Fruit fly (Drosophila melanogaster): ENCODE data around the gene barc.

barc gene

DNA sequence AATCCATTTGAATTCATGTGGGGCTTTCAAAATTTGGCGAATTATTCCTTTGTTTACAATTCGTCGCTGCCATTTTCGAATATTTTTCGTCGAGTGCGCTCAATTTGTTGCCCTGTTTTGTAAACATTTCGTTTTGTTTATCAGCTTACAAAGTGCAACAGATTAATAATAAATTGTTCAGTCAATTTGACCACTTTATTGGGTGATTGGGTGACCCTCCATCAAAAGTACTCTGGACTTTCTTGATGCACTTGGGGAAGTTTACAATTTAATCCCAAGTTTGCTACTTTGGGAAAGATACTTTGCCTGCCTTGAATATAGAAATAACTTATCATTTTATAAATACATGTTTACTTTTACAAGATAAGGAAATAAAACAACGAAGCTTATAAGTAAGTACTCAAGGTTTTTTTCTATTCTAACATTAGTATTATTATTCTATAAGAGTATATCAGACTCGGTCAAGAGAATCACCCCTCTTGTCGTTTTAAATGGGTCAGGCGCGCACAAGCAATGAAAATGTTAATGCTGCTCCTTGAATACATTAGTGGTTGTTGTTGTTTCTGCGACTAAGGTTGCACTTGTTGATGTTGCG, 52.3 kb downstream of the barc start:
- TF ChIP-seq gl (tag; optimal IDR thresholded peaks at IDR 0.05) (no peak), D1 (tag; optimal IDR thresholded peaks at IDR 0.05) (no peak), Snoo (tag; optimal IDR thresholded peaks at IDR 0.05) (no peak), CG13204 (GFP tag; optimal IDR thresholded peaks at IDR 0.05) (no peak), EcR (GFP tag; optimal IDR thresholded peaks at IDR 0.05) (no peak), CG34367 (tag; optimal IDR thresholded peaks at IDR 0.05) (no peak), CG8301 (tag; optimal IDR thresholded peaks at IDR 0.05) (no peak), CG12605 (GFP tag; IDR thresholded peaks at IDR 0.05) (no peak), CG4496 (GFP tag; IDR thresholded peaks at IDR 0.05) (no peak), rn (GFP tag; IDR thresholded peaks at IDR 0.05) (no peak), CG9948 (tag; optimal IDR thresholded peaks at IDR 0.05) (no peak), CG8159 (tag; optimal IDR thresholded peaks at IDR 0.05) (no peak), CG32121 (GFP tag; IDR thresholded peaks at IDR 0.05) (no peak), CG10348 (GFP tag; IDR thresholded peaks at IDR 0.05) (no peak)

DNA sequence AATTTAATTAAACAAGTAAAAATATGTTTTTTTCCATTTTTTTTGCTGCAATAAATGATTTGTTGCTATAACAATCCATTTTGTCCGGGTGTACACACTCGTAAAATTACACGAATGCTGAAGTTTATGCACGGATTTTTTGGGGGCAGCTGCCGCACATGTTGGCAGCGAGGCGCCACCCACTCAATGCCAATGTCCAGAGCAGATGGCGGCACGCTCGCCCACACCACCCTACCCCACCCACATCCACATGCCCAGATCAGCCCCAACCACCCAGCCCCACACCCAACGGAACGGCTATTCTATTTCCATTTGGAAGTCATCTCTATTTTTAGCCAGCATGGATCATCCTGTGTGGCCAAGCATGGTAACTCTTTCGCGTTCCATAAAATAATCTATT, 52.8 kb downstream of the barc start:
- no peak for TF ChIP-seq CG15710 (tag; optimal IDR thresholded peaks at IDR 0.05)
- TF ChIP-seq CG32121 (GFP tag; IDR thresholded peaks at IDR 0.05): no peak
- no peak for TF ChIP-seq Ets98B (GFP tag; IDR thresholded peaks at IDR 0.05)
- no peak for TF ChIP-seq CG17806 (tag; optimal IDR thresholded peaks at IDR 0.05)
- TF ChIP-seq CG4496 (GFP tag; IDR thresholded peaks at IDR 0.05): no peak

DNA sequence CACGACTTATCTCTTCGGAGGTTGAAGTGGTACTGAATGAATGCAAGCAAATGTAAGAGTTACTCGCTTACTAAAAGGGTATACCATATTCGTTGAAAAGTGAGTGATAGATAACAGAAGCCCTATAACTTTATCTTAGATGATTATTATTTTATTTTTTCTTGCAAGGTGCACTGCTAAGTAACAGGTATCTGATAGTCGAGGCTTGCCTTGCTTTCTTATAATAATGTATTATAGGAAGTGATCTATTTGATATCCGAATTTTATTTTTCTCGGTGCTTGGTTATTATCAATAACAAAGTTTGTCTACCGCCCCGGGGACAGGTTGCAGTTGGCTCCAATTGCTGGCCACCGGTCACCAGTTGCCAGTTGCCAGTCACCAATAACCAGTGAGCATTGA, 61.7 kb downstream of the barc start:
- no peak for TF ChIP-seq CG34367 (tag; optimal IDR thresholded peaks at IDR 0.05)
- no peak for TF ChIP-seq CG14655 (GFP tag; optimal IDR thresholded peaks at IDR 0.05)
- TF ChIP-seq gl (tag; optimal IDR thresholded peaks at IDR 0.05): no peak
- TF ChIP-seq D1 (tag; optimal IDR thresholded peaks at IDR 0.05): no peak
- no peak for TF ChIP-seq rn (GFP tag; IDR thresholded peaks at IDR 0.05)
- TF ChIP-seq CG12605 (GFP tag; IDR thresholded peaks at IDR 0.05): no peak
- TF ChIP-seq CG10348 (GFP tag; IDR thresholded peaks at IDR 0.05): no peak
- no peak for TF ChIP-seq CG13204 (GFP tag; optimal IDR thresholded peaks at IDR 0.05)
- TF ChIP-seq Pif1B (GFP tag; optimal IDR thresholded peaks at IDR 0.05): no peak
- no peak for TF ChIP-seq CG9948 (tag; optimal IDR thresholded peaks at IDR 0.05)
- TF ChIP-seq Snoo (tag; optimal IDR thresholded peaks at IDR 0.05): no peak
- no peak for TF ChIP-seq CG15710 (tag; optimal IDR thresholded peaks at IDR 0.05)
- TF ChIP-seq EcR (GFP tag; optimal IDR thresholded peaks at IDR 0.05): no peak
